Worm (Caenorhabditis elegans) whole organism, young adult: Measurements from ENCODE around the gene lcmt-1.

ENCODE experiments used
- B0035.1 ChIP-seq: sonication (generic microtip); optimal IDR thresholded peaks from 2 replicates; lab custom pipeline; 2016; ENCODE audit warnings: missing genetic modification characterization, mild to moderate bottlenecking, missing compliant biosample characterization, missing genotype, missing genetic modification reagents
- B0261.1 ChIP-seq: sonication (generic microtip); optimal IDR thresholded peaks from 2 replicates; lab custom pipeline; 2016; ENCODE audit warnings: mild to moderate bottlenecking, missing genetic modification characterization, moderate library complexity, missing compliant biosample characterization
- B0336.3 ChIP-seq: fragments of 200-800 bp; sonication (Bioruptor generic); IDR thresholded peaks from 2 replicates; pipeline ENCODE4 v1.3.6; 2022; ENCODE audit warnings: missing genetic modification characterization, missing compliant biosample characterization
- F10E7.11 ChIP-seq: sonication (generic microtip); optimal IDR thresholded peaks from 2 replicates; lab custom pipeline; 2017; ENCODE audit warnings: mild to moderate bottlenecking, missing genetic modification characterization, moderate library complexity, missing compliant biosample characterization
- F33H1.4 ChIP-seq: fragments of 200-800 bp; sonication (Bioruptor generic); IDR thresholded peaks from 2 replicates; pipeline ENCODE4 v1.3.6; 2022; ENCODE audit warnings: missing genetic modification reagents, missing genetic modification characterization, missing compliant biosample characterization
- F39B2.1 ChIP-seq: fragments of 200-800 bp; sonication (Bioruptor generic); IDR thresholded peaks from 2 replicates; pipeline ENCODE4 v1.3.6; 2022; ENCODE audit warnings: missing genetic modification reagents, missing genetic modification characterization, missing compliant biosample characterization
- F55B11.4 ChIP-seq: sonication (generic microtip); optimal IDR thresholded peaks from 2 replicates; lab custom pipeline; 2016; ENCODE audit warnings: missing compliant biosample characterization, missing genetic modification characterization, borderline replicate concordance; ENCODE audit not compliant: insufficient read depth
- F57A8.1 ChIP-seq: fragments of 200-800 bp; sonication (Bioruptor generic); optimal IDR thresholded peaks from 2 replicates; lab custom pipeline; 2018; ENCODE audit warnings: mild to moderate bottlenecking, missing genetic modification characterization, moderate library complexity, missing compliant biosample characterization
- T07F8.4 ChIP-seq: sonication (generic microtip); optimal IDR thresholded peaks from 2 replicates; lab custom pipeline; 2016; ENCODE audit warnings: mild to moderate bottlenecking, missing genetic modification characterization, moderate library complexity, missing compliant biosample characterization
- Y53G8AR.9 ChIP-seq: fragments of 200-800 bp; sonication (Bioruptor generic); conservative IDR thresholded peaks from 2 replicates; pipeline ENCODE4 v1.3.6; 2022; ENCODE audit warnings: missing genetic modification reagents, missing genetic modification characterization, missing compliant biosample characterization
- Y95B8A.8 ChIP-seq: fragments of 200-800 bp; sonication (Bioruptor generic); IDR thresholded peaks from 2 replicates; pipeline ENCODE4 v1.3.6; 2022; ENCODE audit warnings: missing genetic modification reagents, missing genetic modification characterization, missing compliant biosample characterization
- ZK185.1 ChIP-seq: sonication (generic microtip); optimal IDR thresholded peaks from 2 replicates; lab custom pipeline; 2016; ENCODE audit warnings: mild to moderate bottlenecking, missing genetic modification characterization, missing compliant biosample characterization; ENCODE audit not compliant: poor library complexity, severe bottlenecking
- atf-7 ChIP-seq: sonication (generic microtip); optimal IDR thresholded peaks from 2 replicates; lab custom pipeline; 2017; ENCODE audit warnings: mild to moderate bottlenecking, missing genetic modification characterization, missing compliant biosample characterization
- attf-3 ChIP-seq: fragments of 200-800 bp; sonication (Bioruptor generic); conservative IDR thresholded peaks from 2 replicates; pipeline ENCODE4 v1.3.6; 2022; ENCODE audit warnings: missing genetic modification reagents, missing genetic modification characterization, missing compliant biosample characterization
- ccch-3 ChIP-seq: fragments of 200-800 bp; sonication (Bioruptor generic); optimal IDR thresholded peaks from 2 replicates; lab custom pipeline; 2018; ENCODE audit warnings: mild to moderate bottlenecking, missing genetic modification characterization, missing compliant biosample characterization
- cebp-2 ChIP-seq: fragments of 200-800 bp; sonication (Bioruptor generic); IDR thresholded peaks from 2 replicates; pipeline ENCODE4 v1.3.6; 2022; ENCODE audit warnings: missing genetic modification characterization, missing compliant biosample characterization
- ceh-27 ChIP-seq: fragments of 200-800 bp; sonication (Bioruptor generic); optimal IDR thresholded peaks from 2 replicates; lab custom pipeline; 2018; ENCODE audit warnings: mild to moderate bottlenecking, missing genetic modification characterization, moderate library complexity, missing compliant biosample characterization
- ceh-58 ChIP-seq: fragments of 200-800 bp; sonication (Bioruptor generic); IDR thresholded peaks from 2 replicates; pipeline ENCODE4 v1.3.6; 2022; ENCODE audit warnings: missing genetic modification characterization, missing compliant biosample characterization
- dox-1 ChIP-seq: fragments of 200-800 bp; sonication (Bioruptor generic); IDR thresholded peaks from 2 replicates; pipeline ENCODE4 v1.3.6; 2022; ENCODE audit warnings: missing genetic modification reagents, missing genetic modification characterization, missing compliant biosample characterization
- dpff-1 ChIP-seq: sonication (generic microtip); optimal IDR thresholded peaks from 2 replicates; lab custom pipeline; 2017; ENCODE audit warnings: mild to moderate bottlenecking, missing genetic modification characterization, missing compliant biosample characterization
- dpl-1 ChIP-seq: fragments of 150-350 bp; optimal IDR thresholded peaks from 2 replicates; lab custom pipeline; 2014; ENCODE audit warnings: missing biosample characterization, missing genetic modification reagents, missing genetic modification characterization
- egl-44 ChIP-seq: fragments of 200-800 bp; sonication (Bioruptor generic); IDR thresholded peaks from 2 replicates; pipeline ENCODE4 v1.3.6; 2022; ENCODE audit warnings: missing genetic modification reagents, missing genetic modification characterization, missing compliant biosample characterization
- ekl-4 ChIP-seq: fragments of 200-800 bp; sonication (Bioruptor generic); IDR thresholded peaks from 2 replicates; pipeline ENCODE4 v1.3.6; 2022; ENCODE audit warnings: missing genetic modification reagents, missing genetic modification characterization, missing compliant biosample characterization
- gei-17 ChIP-seq: fragments of 200-800 bp; sonication (Bioruptor generic); optimal IDR thresholded peaks from 2 replicates; lab custom pipeline; 2018; ENCODE audit warnings: mild to moderate bottlenecking, missing genetic modification characterization, missing compliant biosample characterization
- him-1 ChIP-seq: sonication (generic microtip); optimal IDR thresholded peaks from 2 replicates; lab custom pipeline; 2016; ENCODE audit warnings: missing genotype, missing genetic modification reagents, missing genetic modification characterization, missing compliant biosample characterization
- hmg-1.2 ChIP-seq: fragments of 200-800 bp; sonication (Bioruptor generic); IDR thresholded peaks from 2 replicates; pipeline ENCODE4 v1.3.6; 2022; ENCODE audit warnings: missing genetic modification reagents, missing genetic modification characterization, missing compliant biosample characterization
- hsf-1 ChIP-seq: fragments of 200-800 bp; sonication (Bioruptor generic); IDR thresholded peaks from 2 replicates; pipeline ENCODE4 v1.3.6; 2022; ENCODE audit warnings: missing genetic modification reagents, missing genetic modification characterization, missing compliant biosample characterization
- lag-1 ChIP-seq: fragments of 200-800 bp; sonication (Bioruptor generic); IDR thresholded peaks from 2 replicates; pipeline ENCODE4 v1.3.6; 2022; ENCODE audit warnings: missing genetic modification reagents, missing genetic modification characterization, missing compliant biosample characterization
- let-607 ChIP-seq, 2 experiments: fragments of 200-800 bp in 1 of 2; sonication (Bioruptor generic) in 1 of 2; sonication (generic microtip) in 1 of 2; optimal IDR thresholded peaks; 2 replicates each; lab custom pipeline; 2016 to 2018; ENCODE audit warnings: mild to moderate bottlenecking in 2 of 2, missing compliant biosample characterization in 2 of 2, missing genetic modification characterization in 2 of 2, moderate library complexity in 2 of 2, missing genotype in 1 of 2
- lin-35 ChIP-seq, 3 experiments: fragments of 150-350 bp in 2 of 3; sonication (generic microtip) in 1 of 3; optimal IDR thresholded peaks; 2 replicates each; lab custom pipeline; 2014 to 2018; ENCODE audit warnings: missing biosample characterization in 3 of 3, missing genetic modification characterization in 3 of 3, missing genetic modification reagents in 3 of 3
- lin-40 ChIP-seq: sonication (generic microtip); optimal IDR thresholded peaks from 2 replicates; lab custom pipeline; 2016; ENCODE audit warnings: missing genetic modification characterization, mild to moderate bottlenecking, missing compliant biosample characterization, missing genotype, missing genetic modification reagents
- lsy-27 ChIP-seq: sonication (generic microtip); optimal IDR thresholded peaks from 2 replicates; lab custom pipeline; 2017; ENCODE audit warnings: missing genetic modification characterization, mild to moderate bottlenecking, missing compliant biosample characterization, antibody characterized with exemption, missing genotype, borderline replicate concordance; ENCODE audit not compliant: insufficient read depth
- madf-10 ChIP-seq: sonication (generic microtip); optimal IDR thresholded peaks from 2 replicates; lab custom pipeline; 2016; ENCODE audit warnings: mild to moderate bottlenecking, missing genetic modification characterization, missing compliant biosample characterization
- mxl-1 ChIP-seq: sonication (generic microtip); optimal IDR thresholded peaks from 2 replicates; lab custom pipeline; 2016; ENCODE audit warnings: missing genetic modification characterization, missing compliant biosample characterization
- nhr-80 ChIP-seq: sonication (generic microtip); optimal IDR thresholded peaks from 2 replicates; lab custom pipeline; 2016; ENCODE audit warnings: missing genetic modification characterization, missing compliant biosample characterization
- nhr-90 ChIP-seq: sonication (generic microtip); optimal IDR thresholded peaks from 2 replicates; lab custom pipeline; 2016; ENCODE audit warnings: missing genotype, mild to moderate bottlenecking, missing genetic modification characterization, missing compliant biosample characterization
- rcor-1 ChIP-seq: fragments of 200-800 bp; sonication (Bioruptor generic); IDR thresholded peaks from 2 replicates; pipeline ENCODE4 v1.3.6; 2022; ENCODE audit warnings: missing genetic modification reagents, missing genetic modification characterization, missing compliant biosample characterization
- repo-1 ChIP-seq: sonication (generic microtip); optimal IDR thresholded peaks from 2 replicates; lab custom pipeline; 2017; ENCODE audit warnings: mild to moderate bottlenecking, missing genetic modification characterization, missing compliant biosample characterization
- snpc-1.1 ChIP-seq: sonication (generic microtip); optimal IDR thresholded peaks from 2 replicates; lab custom pipeline; 2017; ENCODE audit warnings: missing genetic modification characterization, mild to moderate bottlenecking, missing compliant biosample characterization, antibody characterized with exemption, moderate library complexity, missing genotype, missing genetic modification reagents; ENCODE audit not compliant: insufficient read depth
- snpc-1.3 ChIP-seq: sonication (generic microtip); optimal IDR thresholded peaks from 2 replicates; lab custom pipeline; 2017; ENCODE audit warnings: missing genetic modification characterization, mild to moderate bottlenecking, missing compliant biosample characterization, antibody characterized with exemption, moderate library complexity, missing genotype, missing genetic modification reagents; ENCODE audit not compliant: insufficient read depth
- snpc-4 ChIP-seq, 5 experiments: fragments of 150-350 bp in 1 of 5; sonication (generic microtip) in 4 of 5; optimal IDR thresholded peaks; 2 replicates each; lab custom pipeline; 2014 to 2018; ENCODE audit warnings: missing genetic modification characterization in 5 of 5, missing biosample characterization in 3 of 5, antibody characterized with exemption in 2 of 5, mild to moderate bottlenecking in 2 of 5, missing compliant biosample characterization in 2 of 5, missing genotype in 2 of 5, moderate library complexity in 2 of 5, missing genetic modification reagents in 1 of 5
- tbp1 ChIP-seq: fragments of 200-800 bp; sonication (Bioruptor generic); optimal IDR thresholded peaks from 2 replicates; lab custom pipeline; 2018; ENCODE audit warnings: mild to moderate bottlenecking, missing genetic modification characterization, missing compliant biosample characterization
- tlf-1 ChIP-seq: fragments of 200-800 bp; sonication (Bioruptor generic); optimal IDR thresholded peaks from 2 replicates; lab custom pipeline; 2018; ENCODE audit warnings: mild to moderate bottlenecking, missing genetic modification characterization, missing compliant biosample characterization
- zim-3 ChIP-seq: sonication (generic microtip); optimal IDR thresholded peaks from 2 replicates; lab custom pipeline; 2017; ENCODE audit warnings: mild to moderate bottlenecking, missing genetic modification characterization, moderate library complexity, missing compliant biosample characterization
- ztf-18 ChIP-seq: sonication (generic microtip); optimal IDR thresholded peaks from 2 replicates; lab custom pipeline; 2016; ENCODE audit warnings: missing genotype, mild to moderate bottlenecking, missing genetic modification characterization, missing compliant biosample characterization
- ztf-26 ChIP-seq: sonication (generic microtip); optimal IDR thresholded peaks from 2 replicates; lab custom pipeline; 2017; ENCODE audit warnings: missing genetic modification characterization, missing compliant biosample characterization
- ztf-3 ChIP-seq: fragments of 200-800 bp; sonication (Bioruptor generic); optimal IDR thresholded peaks from 2 replicates; lab custom pipeline; 2018; ENCODE audit warnings: mild to moderate bottlenecking, missing genetic modification characterization, missing compliant biosample characterization

lcmt-1 gene

DNA sequence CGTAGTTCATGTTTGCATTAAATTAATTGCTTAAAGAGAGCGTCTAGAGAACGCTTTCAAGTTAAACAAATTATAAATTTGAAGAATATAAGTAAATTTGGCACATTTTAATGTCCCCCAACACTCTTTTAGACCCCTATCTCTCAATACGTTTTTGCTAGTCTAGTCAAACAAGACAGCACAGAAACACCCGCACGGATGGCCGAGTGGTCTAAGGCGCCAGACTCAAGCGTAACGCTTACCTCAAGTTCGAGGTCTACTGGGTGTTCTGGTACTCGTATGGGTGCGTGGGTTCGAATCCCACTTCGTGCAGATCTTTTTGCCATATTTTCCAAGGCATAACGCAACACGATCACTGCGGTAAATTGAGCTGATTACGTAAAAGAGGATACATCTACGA is 19.1 kb downstream of the lcmt-1 start:
- TF ChIP-seq dox-1 (GFP tag; lab: Robert Waterston, UW) = peak; percentile 50; the same call in 1 of the 2 replicates
- TF ChIP-seq F33H1.4 (GFP tag; lab: Robert Waterston, UW) = peak; percentile 24; the same call in 1 of the 2 replicates
- TF ChIP-seq snpc-4 (GFP tag; optimal IDR thresholded peaks at IDR 0.05; lab: Kevin White, UChicago) = no peak
- TF ChIP-seq snpc-4 (tag; optimal IDR thresholded peaks at IDR 0.05; lab: Kevin White, UChicago) = peak in 2 of 4 experiments; percentile 18 to 60
- no peak for TF ChIP-seq lag-1
- TF ChIP-seq Y53G8AR.9 (GFP tag; lab: Robert Waterston, UW) = no peak
- TF ChIP-seq zim-3 (tag; lab: Kevin White, UChicago) = no peak
- no peak for TF ChIP-seq Y95B8A.8
- no peak for TF ChIP-seq lin-40 (tag; lab: Kevin White, UChicago)
- TF ChIP-seq ztf-26 (tag; lab: Kevin White, UChicago) = no peak
- TF ChIP-seq mxl-1 (tag; lab: Kevin White, UChicago) = peak; percentile 45
- no peak for TF ChIP-seq B0336.3 (GFP tag; lab: Robert Waterston, UW)
- no peak for TF ChIP-seq ceh-58 (GFP tag; lab: Robert Waterston, UW)
- peak; percentile 8 for TF ChIP-seq T07F8.4 (tag; lab: Kevin White, UChicago)
- TF ChIP-seq F57A8.1 (GFP tag; lab: Kevin White, UChicago) = no peak
- no peak for TF ChIP-seq gei-17
- TF ChIP-seq tbp1 (GFP tag; lab: Kevin White, UChicago) = peak; percentile 90
- no peak for TF ChIP-seq dpff-1 (tag; lab: Kevin White, UChicago)
- TF ChIP-seq snpc-1.3 (tag; lab: Kevin White, UChicago) = no peak
- TF ChIP-seq nhr-90 (tag; lab: Kevin White, UChicago) = peak; percentile 54
- no peak for TF ChIP-seq let-607 (tag; optimal IDR thresholded peaks at IDR 0.05; lab: Kevin White, UChicago)
- no peak for TF ChIP-seq atf-7 (tag; lab: Kevin White, UChicago)
- no peak for TF ChIP-seq snpc-1.1
- no peak for TF ChIP-seq repo-1
- no peak for TF ChIP-seq ZK185.1
- TF ChIP-seq lsy-27 (tag; lab: Kevin White, UChicago) = no peak
- TF ChIP-seq madf-10 (tag; lab: Kevin White, UChicago) = no peak
- TF ChIP-seq lin-35 (GFP tag; optimal IDR thresholded peaks at IDR 0.05; lab: Kevin White, UChicago) = no peak
- TF ChIP-seq ztf-3 (GFP tag; lab: Kevin White, UChicago) = no peak
- TF ChIP-seq F39B2.1 (GFP tag; lab: Robert Waterston, UW) = no peak
- TF ChIP-seq cebp-2 (GFP tag; lab: Robert Waterston, UW) = no peak
- 0 out of 2 replicates have a peak, but pooled peaks have one; percentile 35 for TF ChIP-seq egl-44
- peak; percentile 73 for TF ChIP-seq him-1 (tag; lab: Kevin White, UChicago)
- no peak for TF ChIP-seq ceh-27 (GFP tag; lab: Kevin White, UChicago)
- TF ChIP-seq ekl-4 (GFP tag; lab: Robert Waterston, UW) = no peak
- TF ChIP-seq rcor-1 (GFP tag; lab: Robert Waterston, UW) = 0 out of 2 replicates have a peak, but pooled peaks have one; percentile 7
- TF ChIP-seq B0035.1 (tag; lab: Kevin White, UChicago) = no peak
- peak; percentile 30; the same call in 1 of the 2 replicates for TF ChIP-seq hmg-1.2
- peak; percentile 67 for TF ChIP-seq B0261.1
- no peak for TF ChIP-seq F10E7.11 (tag; lab: Kevin White, UChicago)
- TF ChIP-seq attf-3 (GFP tag; lab: Robert Waterston, UW) = no peak
- TF ChIP-seq ccch-3 = no peak
- peak; percentile 4 for TF ChIP-seq nhr-80
- TF ChIP-seq tlf-1 (GFP tag; lab: Kevin White, UChicago) = no peak
- peak; percentile 22 for TF ChIP-seq ztf-18
- no peak for TF ChIP-seq dpl-1
- no peak for TF ChIP-seq F55B11.4 (tag; lab: Kevin White, UChicago)
- TF ChIP-seq hsf-1 (GFP tag; lab: Robert Waterston, UW) = no peak; the same call in 1 of the 2 replicates
